Fruit fly (Drosophila melanogaster) whole organism, embryonic: ENCODE data around the gene Nse1.

Experiments
- Bteb2 ChIP-seq: fragments of 200-800 bp; sonication (Bioruptor generic); optimal IDR thresholded peaks from 2 replicates; lab custom pipeline; 2016; ENCODE audit warnings: missing biosample characterization, missing genetic modification characterization
- C15 ChIP-seq: fragments of 200-800 bp; sonication (Bioruptor generic); IDR thresholded peaks from 3 replicates; pipeline ENCODE4 v1.3.6; 2022; ENCODE audit warnings: missing biosample characterization, missing genetic modification characterization
- CG11560 ChIP-seq: fragments of 200-800 bp; sonication (Bioruptor generic); IDR thresholded peaks from 3 replicates; pipeline ENCODE4 v1.3.6; 2022; ENCODE audit warnings: missing biosample characterization, missing genetic modification characterization
- CG11696 ChIP-seq: fragments of 200-800 bp; sonication (Bioruptor generic); IDR thresholded peaks from 2 replicates; pipeline ENCODE4 v1.3.6; 2022; ENCODE audit warnings: missing biosample characterization, missing genetic modification characterization
- CG12744 ChIP-seq: fragments of 200-800 bp; sonication (Bioruptor generic); optimal IDR thresholded peaks from 2 replicates; lab custom pipeline; 2016; ENCODE audit warnings: missing biosample characterization, missing genetic modification characterization
- CG13424 ChIP-seq: fragments of 200-800 bp; sonication (Bioruptor generic); optimal IDR thresholded peaks from 2 replicates; lab custom pipeline; 2019; ENCODE audit warnings: missing biosample characterization, mild to moderate bottlenecking, missing genetic modification characterization, moderate library complexity
- CG14014 ChIP-seq: fragments of 200-800 bp; sonication (Bioruptor generic); IDR thresholded peaks from 2 replicates; pipeline ENCODE4 v1.3.6; 2022; ENCODE audit warnings: missing biosample characterization, missing genetic modification characterization
- CG14441 ChIP-seq: fragments of 200-800 bp; sonication (Bioruptor generic); IDR thresholded peaks from 2 replicates; pipeline ENCODE4 v1.3.6; 2022; ENCODE audit warnings: missing biosample characterization, missing genetic modification characterization
- CG14965 ChIP-seq: fragments of 200-800 bp; sonication (Bioruptor generic); optimal IDR thresholded peaks from 2 replicates; lab custom pipeline; 2016; ENCODE audit warnings: missing biosample characterization, missing genetic modification characterization, borderline replicate concordance
- CG17186 ChIP-seq: fragments of 200-800 bp; sonication (Bioruptor generic); optimal IDR thresholded peaks from 3 replicates; lab custom pipeline; 2017; ENCODE audit warnings: missing biosample characterization, missing genetic modification reagents, missing genetic modification characterization
- CG2678 ChIP-seq: fragments of 200-800 bp; sonication (Bioruptor generic); optimal IDR thresholded peaks from 3 replicates; lab custom pipeline; 2019; ENCODE audit warnings: missing biosample characterization, mild to moderate bottlenecking, missing genetic modification characterization, moderate library complexity
- CG3065 ChIP-seq: fragments of 200-800 bp; sonication (Bioruptor generic); optimal IDR thresholded peaks from 2 replicates; lab custom pipeline; 2016; ENCODE audit warnings: missing biosample characterization, missing genetic modification characterization
- CG34224 ChIP-seq: fragments of 200-800 bp; sonication (Bioruptor generic); IDR thresholded peaks from 3 replicates; pipeline ENCODE4 v1.3.6; 2022; ENCODE audit warnings: missing biosample characterization, missing genetic modification characterization; ENCODE audit not compliant: partially characterized antibody
- CG4328 ChIP-seq: fragments of 200-800 bp; sonication (Bioruptor generic); optimal IDR thresholded peaks from 3 replicates; lab custom pipeline; 2017; ENCODE audit warnings: missing biosample characterization, missing genetic modification reagents, missing genetic modification characterization
- CG4820 ChIP-seq: fragments of 200-800 bp; sonication (Bioruptor generic); optimal IDR thresholded peaks from 3 replicates; lab custom pipeline; 2016; ENCODE audit warnings: missing biosample characterization, missing genetic modification characterization
- CG7271 ChIP-seq: fragments of 200-800 bp; sonication (Bioruptor generic); optimal IDR thresholded peaks from 2 replicates; lab custom pipeline; 2018; ENCODE audit warnings: missing biosample characterization, mild to moderate bottlenecking, missing genetic modification characterization, moderate library complexity
- CG8944 ChIP-seq: fragments of 200-800 bp; sonication (Bioruptor generic); optimal IDR thresholded peaks from 3 replicates; lab custom pipeline; 2016; ENCODE audit warnings: missing biosample characterization, missing genetic modification characterization
- CG9797 ChIP-seq: fragments of 200-800 bp; sonication (Bioruptor generic); optimal IDR thresholded peaks from 3 replicates; lab custom pipeline; 2018; ENCODE audit warnings: missing biosample characterization, mild to moderate bottlenecking, missing genetic modification characterization
- CTCF ChIP-seq: fragments of 200-800 bp; sonication (Bioruptor generic); optimal IDR thresholded peaks from 2 replicates; lab custom pipeline; 2017; ENCODE audit warnings: missing biosample characterization, mild to moderate bottlenecking, missing genetic modification characterization, moderate library complexity
- CkIIα-i1 ChIP-seq: fragments of 200-800 bp; sonication (Bioruptor generic); IDR thresholded peaks from 2 replicates; pipeline ENCODE4 v1.3.6; 2022; ENCODE audit warnings: missing biosample characterization, missing genetic modification characterization
- Doc3 ChIP-seq: fragments of 200-800 bp; sonication (Bioruptor generic); IDR thresholded peaks from 3 replicates; pipeline ENCODE4 v1.3.6; 2022; ENCODE audit warnings: missing biosample characterization, missing genetic modification characterization; ENCODE audit not compliant: partially characterized antibody
- HLH4C ChIP-seq: fragments of 200-800 bp; sonication (Bioruptor generic); IDR thresholded peaks from 3 replicates; pipeline ENCODE4 v1.3.6; 2022; ENCODE audit warnings: missing biosample characterization, missing genetic modification characterization; ENCODE audit not compliant: partially characterized antibody
- HmgZ ChIP-seq: fragments of 200-800 bp; sonication (Bioruptor generic); optimal IDR thresholded peaks from 2 replicates; lab custom pipeline; 2018; ENCODE audit warnings: missing biosample characterization, mild to moderate bottlenecking, missing genetic modification characterization
- Hr78 ChIP-seq, 2 experiments: fragments of 200-800 bp in 1 of 2; fragments of >200 bp in 1 of 2; sonication (Bioruptor generic) in 1 of 2; optimal IDR thresholded peaks; 2 replicates each; lab custom pipeline; 2017 to 2019; ENCODE audit warnings: missing biosample characterization in 2 of 2, missing genetic modification characterization in 2 of 2, mild to moderate bottlenecking in 1 of 2, moderate library complexity in 1 of 2
- Kr ChIP-seq: fragments of 200-800 bp; sonication (Bioruptor generic); optimal IDR thresholded peaks from 2 replicates; lab custom pipeline; 2017; ENCODE audit warnings: missing biosample characterization, mild to moderate bottlenecking, missing genetic modification characterization
- Mes4 ChIP-seq: fragments of 200-800 bp; sonication (Bioruptor generic); optimal IDR thresholded peaks from 2 replicates; lab custom pipeline; 2016; ENCODE audit warnings: missing biosample characterization, missing genetic modification characterization
- Pdp1 ChIP-seq, 2 experiments: fragments of 200-800 bp; sonication (Bioruptor generic); optimal IDR thresholded peaks; 3 replicates each; lab custom pipeline; 2016; ENCODE audit warnings: missing biosample characterization in 2 of 2, missing genetic modification characterization in 2 of 2, mild to moderate bottlenecking in 1 of 2, moderate library complexity in 1 of 2
- Ptx1 ChIP-seq: fragments of 200-800 bp; sonication (Bioruptor generic); IDR thresholded peaks from 2 replicates; pipeline ENCODE4 v1.3.6; 2022; ENCODE audit warnings: missing biosample characterization, missing genetic modification characterization
- Side ChIP-seq: fragments of 200-800 bp; sonication (Bioruptor generic); optimal IDR thresholded peaks from 2 replicates; lab custom pipeline; 2016; ENCODE audit warnings: missing biosample characterization, missing genetic modification characterization
- al ChIP-seq: fragments of 200-800 bp; sonication (Bioruptor generic); IDR thresholded peaks from 2 replicates; pipeline ENCODE4 v1.3.6; 2022; ENCODE audit warnings: missing biosample characterization, missing genetic modification characterization
- bowl ChIP-seq: fragments of 200-800 bp; sonication (Bioruptor generic); IDR thresholded peaks from 2 replicates; pipeline ENCODE4 v1.3.6; 2022; ENCODE audit warnings: missing biosample characterization, missing genetic modification characterization
- bsh ChIP-seq, 2 experiments: fragments of 200-800 bp; sonication (Bioruptor generic); optimal IDR thresholded peaks; 2 replicates each; lab custom pipeline; 2017 to 2018; ENCODE audit warnings: mild to moderate bottlenecking in 2 of 2, missing biosample characterization in 2 of 2, missing genetic modification characterization in 2 of 2, moderate library complexity in 1 of 2
- cwo ChIP-seq: fragments of 200-800 bp; sonication (Bioruptor generic); optimal IDR thresholded peaks from 3 replicates; lab custom pipeline; 2017; ENCODE audit warnings: missing biosample characterization, missing genetic modification characterization, mild to moderate bottlenecking, moderate library complexity, missing genetic modification reagents
- ems ChIP-seq: fragments of 200-800 bp; sonication (Bioruptor generic); optimal IDR thresholded peaks from 3 replicates; lab custom pipeline; 2016; ENCODE audit warnings: missing biosample characterization, missing genetic modification characterization
- en ChIP-seq: fragments of 200-800 bp; sonication (Bioruptor generic); optimal IDR thresholded peaks from 2 replicates; lab custom pipeline; 2016; ENCODE audit warnings: missing biosample characterization, missing genetic modification characterization
- ewg ChIP-seq: fragments of 200-800 bp; sonication (Bioruptor generic); optimal IDR thresholded peaks from 3 replicates; lab custom pipeline; 2017; ENCODE audit warnings: mild to moderate bottlenecking, missing biosample characterization, missing genetic modification reagents, missing genetic modification characterization
- gcm ChIP-seq: fragments of 200-800 bp; sonication (Bioruptor generic); optimal IDR thresholded peaks from 2 replicates; lab custom pipeline; 2019; ENCODE audit warnings: missing biosample characterization, mild to moderate bottlenecking, missing genetic modification characterization, moderate library complexity
- gfzf ChIP-seq: fragments of 200-800 bp; sonication (Bioruptor generic); optimal IDR thresholded peaks from 2 replicates; lab custom pipeline; 2016; ENCODE audit warnings: missing biosample characterization, mild to moderate bottlenecking, missing genetic modification characterization, moderate library complexity
- gsb ChIP-seq: fragments of 200-800 bp; sonication (Bioruptor generic); IDR thresholded peaks from 2 replicates; pipeline ENCODE4 v1.3.6; 2022; ENCODE audit warnings: missing biosample characterization, missing genetic modification characterization
- jing ChIP-seq: fragments of 200-800 bp; sonication (Bioruptor generic); optimal IDR thresholded peaks from 2 replicates; lab custom pipeline; 2018; ENCODE audit warnings: missing biosample characterization, mild to moderate bottlenecking, missing genetic modification characterization
- nau ChIP-seq: fragments of 200-800 bp; sonication (Bioruptor generic); optimal IDR thresholded peaks from 3 replicates; lab custom pipeline; 2017; ENCODE audit warnings: missing biosample characterization, mild to moderate bottlenecking, missing genetic modification characterization, missing genetic modification reagents
- phol ChIP-seq: fragments of 200-800 bp; sonication (Bioruptor generic); optimal IDR thresholded peaks from 3 replicates; lab custom pipeline; 2018; ENCODE audit warnings: missing biosample characterization, mild to moderate bottlenecking, missing genetic modification characterization, moderate library complexity
- ro ChIP-seq: fragments of 200-800 bp; sonication (Bioruptor generic); IDR thresholded peaks from 2 replicates; pipeline ENCODE4 v1.3.6; 2022; ENCODE audit warnings: missing biosample characterization, missing genetic modification characterization
- stc ChIP-seq: fragments of 200-800 bp; sonication (Bioruptor generic); IDR thresholded peaks from 2 replicates; pipeline ENCODE4 v1.3.6; 2022; ENCODE audit warnings: missing biosample characterization, missing genetic modification characterization
- tll ChIP-seq, 2 experiments: fragments of 200-800 bp in 1 of 2; fragments of >200 bp in 1 of 2; sonication (Bioruptor generic) in 1 of 2; optimal IDR thresholded peaks; 2 replicates each; lab custom pipeline; 2017 to 2019; ENCODE audit warnings: missing biosample characterization in 2 of 2, missing genetic modification characterization in 2 of 2, mild to moderate bottlenecking in 1 of 2, moderate library complexity in 1 of 2
- trem ChIP-seq: fragments of 200-800 bp; optimal IDR thresholded peaks from 3 replicates; lab custom pipeline; 2019; ENCODE audit warnings: missing biosample characterization, mild to moderate bottlenecking, missing genetic modification characterization, moderate library complexity
- unc-4 ChIP-seq: fragments of 200-800 bp; sonication (Bioruptor generic); IDR thresholded peaks from 2 replicates; pipeline ENCODE4 v1.3.6; 2022; ENCODE audit warnings: missing biosample characterization, missing genetic modification characterization; ENCODE audit not compliant: partially characterized antibody

Gene Nse1

dm6 chr2L:6683992-6684882, 6.8 kb upstream of the Nse1 start, which contains the start of gene Nhe3 (continued):
- TF ChIP-seq Doc3 (GFP tag; lab: Robert Waterston, UW) (no peak; the same call in 2 of the 3 replicates), CTCF (GFP tag; lab: Kevin White, UChicago) (peak; percentile 98), nau (peak; percentile 58), CG11560 (tag; lab: Robert Waterston, UW) (peak; percentile 68; the same call in 2 of the 3 replicates), Mes4 (GFP tag; lab: Kevin White, UChicago) (peak; percentile 28), Ptx1 (GFP tag; lab: Robert Waterston, UW) (peak; percentile 89), CG2678 (tag; lab: Kevin White, UChicago) (peak; percentile 82), trem (tag; lab: Kevin White, UChicago) (peak; percentile 73), ewg (GFP tag; lab: Kevin White, UChicago) (peak; percentile 73), CG11696 (0 out of 2 replicates have a peak, but pooled peaks have one; percentile 30), unc-4 (peak; percentile 54), Bteb2 (GFP tag; lab: Kevin White, UChicago) (peak; percentile 81), tll (GFP tag; optimal IDR thresholded peaks at IDR 0.05; lab: Kevin White, UChicago) (no peak), CG14441 (GFP tag; lab: Robert Waterston, UW) (peak; percentile 86), Side (GFP tag; lab: Kevin White, UChicago) (peak; percentile 69), bowl (peak; percentile 35; the same call in 1 of the 2 replicates), CG13424 (tag; lab: Kevin White, UChicago) (peak; percentile 78), phol (tag; lab: Kevin White, UChicago) (peak; percentile 81), gsb (GFP tag; lab: Robert Waterston, UW) (peak; percentile 60), CG4328 (GFP tag; lab: Kevin White, UChicago) (peak; percentile 69), al (peak; percentile 82), gfzf (GFP tag; lab: Kevin White, UChicago) (peak; percentile 74), Hr78 (GFP tag; optimal IDR thresholded peaks at IDR 0.05; lab: Kevin White, UChicago) (peak in 1 of 2 experiments; percentile 82), Kr (GFP tag; lab: Kevin White, UChicago) (no peak), CG14014 (GFP tag; lab: Robert Waterston, UW) (peak; percentile 84), C15 (GFP tag; lab: Robert Waterston, UW) (peak; percentile 65; the same call in 1 of the 3 replicates), gcm (GFP tag; lab: Kevin White, UChicago) (peak; percentile 63), CG3065 (GFP tag; lab: Kevin White, UChicago) (peak; percentile 59), CG7271 (tag; lab: Kevin White, UChicago) (peak; percentile 28), jing (GFP tag; lab: Kevin White, UChicago) (peak; percentile 16), Pdp1 (GFP tag; optimal IDR thresholded peaks at IDR 0.05; lab: Kevin White, UChicago) (peak; percentile 85 to 96), ro (peak; percentile 67; the same call in 1 of the 2 replicates), CG8944 (GFP tag; lab: Kevin White, UChicago) (peak; percentile 68), bsh (GFP tag; optimal IDR thresholded peaks at IDR 0.05; lab: Kevin White, UChicago) (peak; percentile 35 to 76), CG34224 (peak; percentile 46), HmgZ (tag; lab: Kevin White, UChicago) (peak; percentile 62), en (GFP tag; lab: Kevin White, UChicago) (no peak), HLH4C (GFP tag; lab: Robert Waterston, UW) (peak; percentile 68), CG17186 (GFP tag; lab: Kevin White, UChicago) (peak; percentile 30), CG14965 (peak; percentile 36), CG9797 (GFP tag; lab: Kevin White, UChicago) (peak; percentile 74), CkIIα-i1 (GFP tag; lab: Robert Waterston, UW) (no peak), stc (GFP tag; lab: Robert Waterston, UW) (peak; percentile 74), cwo (GFP tag; lab: Kevin White, UChicago) (peak; percentile 55), CG4820 (GFP tag; lab: Kevin White, UChicago) (peak; percentile 75), ems (GFP tag; lab: Kevin White, UChicago) (peak; percentile 87), CG12744 (GFP tag; lab: Kevin White, UChicago) (peak; percentile 71)
